Worm (Caenorhabditis elegans): Measurements from ENCODE around the gene nra-1.

ce11 chrIV:17259310-17259709, 24.7 kb downstream of the nra-1 start, which contains the start of gene phyh-1:
- no peak for TF ChIP-seq nhr-232 (tag; optimal IDR thresholded peaks at IDR 0.05)
- TF ChIP-seq pqm-1 (tag; optimal IDR thresholded peaks at IDR 0.05), result no peak
- no peak for TF ChIP-seq elt-2 (tag; optimal IDR thresholded peaks at IDR 0.05)
- TF ChIP-seq pat-9 (tag; optimal IDR thresholded peaks at IDR 0.05), result no peak
- TF ChIP-seq pha-4 (tag; optimal IDR thresholded peaks at IDR 0.05), result no peak
- TF ChIP-seq unc-55 (GFP tag; optimal IDR thresholded peaks at IDR 0.05), result no peak
- TF ChIP-seq dmd-4 (tag; optimal IDR thresholded peaks at IDR 0.05; ENCODE audit: borderline replicate concordance), result no peak
- no peak for TF ChIP-seq ceh-31 (tag; optimal IDR thresholded peaks at IDR 0.05)
- no peak for TF ChIP-seq ceh-9 (tag; optimal IDR thresholded peaks at IDR 0.05)

Data from whole organism, late embryonic.